Fruit fly (Drosophila melanogaster): ENCODE results near the gene ND-ACP.

ND-ACP gene

DNA sequence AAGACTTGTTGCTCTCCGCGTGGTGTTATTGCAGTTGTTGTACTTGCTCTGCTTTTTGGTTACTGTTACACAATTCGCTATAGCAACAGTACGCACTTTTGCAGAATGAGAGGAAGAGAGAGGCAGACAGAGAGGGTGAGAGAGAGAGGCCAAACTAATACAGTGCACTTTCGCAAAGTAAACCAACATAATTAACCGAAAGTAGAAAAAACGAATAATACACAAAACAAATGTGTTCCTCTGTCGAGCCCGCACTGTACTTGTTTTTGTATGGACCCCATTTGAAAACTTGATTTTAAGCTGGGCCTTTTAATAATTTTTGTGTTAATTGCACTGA lies 5.6 kb downstream of the ND-ACP start (continued):
- TF ChIP-seq Trl (optimal IDR thresholded peaks at IDR 0.05) (peak; percentile 75 to 91), Trl (GFP tag; optimal IDR thresholded peaks at IDR 0.05) (peak; percentile 57), CG30431 (GFP tag; optimal IDR thresholded peaks at IDR 0.05) (no peak), NFAT (GFP tag; IDR thresholded peaks at IDR 0.05) (peak; percentile 68), E2f1 (GFP tag; IDR thresholded peaks at IDR 0.05) (peak; percentile 34; the same call in 1 of the 2 replicates), Dek (tag; optimal IDR thresholded peaks at IDR 0.05) (peak; percentile 37), Drgx (GFP tag; IDR thresholded peaks at IDR 0.05) (peak; percentile 90), H2.0 (GFP tag; IDR thresholded peaks at IDR 0.05) (peak; percentile 55), jigr1 (GFP tag; IDR thresholded peaks at IDR 0.05) (no peak), hb (GFP tag; IDR thresholded peaks at IDR 0.05; ENCODE audit: partially characterized antibody) (no peak), CG15514 (GFP tag; optimal IDR thresholded peaks at IDR 0.05) (peak; percentile 40), CG2712 (tag; optimal IDR thresholded peaks at IDR 0.05) (peak; percentile 21), CG8089 (GFP tag; optimal IDR thresholded peaks at IDR 0.05) (no peak), PHDP (tag; optimal IDR thresholded peaks at IDR 0.05) (no peak), CG11093 (GFP tag; IDR thresholded peaks at IDR 0.05) (0 out of 3 replicates have a peak, but pooled peaks have one; percentile 25), Pdp1 (GFP tag; optimal IDR thresholded peaks at IDR 0.05) (peak; percentile 25 to 100), ttk (GFP tag; IDR thresholded peaks at IDR 0.05) (peak; percentile 60), tna (GFP tag; IDR thresholded peaks at IDR 0.05; ENCODE audit: partially characterized antibody) (no peak), pnt (GFP tag; optimal IDR thresholded peaks at IDR 0.05) (peak; percentile 37), kay (GFP tag; optimal IDR thresholded peaks at IDR 0.05) (peak; percentile 42), CG6854 (GFP tag; optimal IDR thresholded peaks at IDR 0.05) (no peak), HLH4C (GFP tag; IDR thresholded peaks at IDR 0.05; ENCODE audit: partially characterized antibody) (no peak), Taf1 (GFP tag; IDR thresholded peaks at IDR 0.05) (peak; percentile 54; the same call in 1 of the 2 replicates), jumu (GFP tag; optimal IDR thresholded peaks at IDR 0.05) (peak; percentile 38), lab (GFP tag; optimal IDR thresholded peaks at IDR 0.05) (peak; percentile 81), Meics (GFP tag; optimal IDR thresholded peaks at IDR 0.05) (peak; percentile 40), cwo (GFP tag; optimal IDR thresholded peaks at IDR 0.05) (peak; percentile 25), CG12155 (GFP tag; optimal IDR thresholded peaks at IDR 0.05) (peak; percentile 31), Xrp1 (GFP tag; IDR thresholded peaks at IDR 0.05) (peak; percentile 70), CG6791 (GFP tag; IDR thresholded peaks at IDR 0.05; ENCODE audit: partially characterized antibody) (no peak), E2f2 (GFP tag; IDR thresholded peaks at IDR 0.05) (peak; percentile 37; the same call in 1 of the 2 replicates), H15 (GFP tag; IDR thresholded peaks at IDR 0.05) (peak; percentile 59; the same call in 1 of the 3 replicates), CG1647 (GFP tag; optimal IDR thresholded peaks at IDR 0.05) (peak; percentile 49), stc (GFP tag; IDR thresholded peaks at IDR 0.05) (peak; percentile 61), CG15601 (tag; optimal IDR thresholded peaks at IDR 0.05) (no peak), danr (GFP tag; IDR thresholded peaks at IDR 0.05) (no peak), CG12071 (GFP tag; optimal IDR thresholded peaks at IDR 0.05) (peak; percentile 58), CG15479 (GFP tag; optimal IDR thresholded peaks at IDR 0.05) (peak; percentile 63), CG10366 (GFP tag; IDR thresholded peaks at IDR 0.05) (peak; percentile 74), CG8290 (GFP tag; optimal IDR thresholded peaks at IDR 0.05) (no peak), CG8290 (tag; optimal IDR thresholded peaks at IDR 0.05) (peak in 1 of 2 experiments; percentile 77), grau (tag; optimal IDR thresholded peaks at IDR 0.05) (peak; percentile 95), Mad (GFP tag; optimal IDR thresholded peaks at IDR 0.05) (peak; percentile 4), crc (GFP tag; optimal IDR thresholded peaks at IDR 0.05) (peak; percentile 19), tup (GFP tag; optimal IDR thresholded peaks at IDR 0.05) (no peak), disco-r (GFP tag; optimal IDR thresholded peaks at IDR 0.05) (no peak), ken (GFP tag; IDR thresholded peaks at IDR 0.05) (peak; percentile 51; the same call in 1 of the 3 replicates), ase (GFP tag; IDR thresholded peaks at IDR 0.05) (peak; percentile 27; the same call in 1 of the 3 replicates), prd (optimal IDR thresholded peaks at IDR 0.05) (no peak), prd (GFP tag; IDR thresholded peaks at IDR 0.05) (peak; percentile 69), Hr39 (optimal IDR thresholded peaks at IDR 0.05) (no peak), Atf6 (GFP tag; IDR thresholded peaks at IDR 0.05) (peak; percentile 64; the same call in 1 of the 2 replicates), TFAM (GFP tag; optimal IDR thresholded peaks at IDR 0.05) (no peak)
